Fruit fly (Drosophila melanogaster) whole organism, embryonic: ENCODE measurements around the gene Mrp5.

Experiments
- Awh ChIP-seq: fragments of 200-800 bp; sonication (Bioruptor generic); IDR thresholded peaks from 2 replicates; pipeline ENCODE4, ENCODE4 v1.3.6; 2022; ENCODE audit warnings: missing biosample characterization, missing genetic modification characterization
- BEAF-32 ChIP-seq: fragments of 200-800 bp; sonication (Bioruptor generic); optimal IDR thresholded peaks from 3 replicates; lab custom pipeline; 2017; ENCODE audit warnings: missing biosample characterization, missing genetic modification characterization, mild to moderate bottlenecking, moderate library complexity, missing genetic modification reagents
- Bgb ChIP-seq: fragments of 200-800 bp; sonication (Bioruptor generic); IDR thresholded peaks from 2 replicates; pipeline ENCODE4 v1.3.6; 2022; ENCODE audit warnings: missing biosample characterization, missing genetic modification characterization; ENCODE audit not compliant: partially characterized antibody
- CG10565 ChIP-seq: fragments of 200-800 bp; sonication (Bioruptor generic); optimal IDR thresholded peaks from 3 replicates; lab custom pipeline; 2016; ENCODE audit warnings: missing biosample characterization, mild to moderate bottlenecking, missing genetic modification characterization
- CG11093 ChIP-seq: fragments of 200-800 bp; sonication (Bioruptor generic); IDR thresholded peaks from 3 replicates; pipeline ENCODE4 v1.3.6; 2022; ENCODE audit warnings: missing biosample characterization, missing genetic modification characterization
- CG18011 ChIP-seq: fragments of 200-800 bp; sonication (Bioruptor generic); optimal IDR thresholded peaks from 2 replicates; lab custom pipeline; 2017; ENCODE audit warnings: missing biosample characterization, missing genetic modification characterization, mild to moderate bottlenecking, moderate library complexity, missing genotype
- CG18619 ChIP-seq: fragments of 200-800 bp; sonication (Bioruptor generic); optimal IDR thresholded peaks from 3 replicates; lab custom pipeline; 2017; ENCODE audit warnings: missing biosample characterization, mild to moderate bottlenecking, missing genetic modification characterization
- CG2116 ChIP-seq: fragments of 200-800 bp; sonication (Bioruptor generic); optimal IDR thresholded peaks from 3 replicates; lab custom pipeline; 2018; ENCODE audit warnings: missing biosample characterization, mild to moderate bottlenecking, missing genetic modification characterization
- CG2120 ChIP-seq: fragments of 200-800 bp; sonication (Bioruptor generic); optimal IDR thresholded peaks from 3 replicates; lab custom pipeline; 2016; ENCODE audit warnings: missing biosample characterization, missing genetic modification characterization
- CG3995 ChIP-seq: fragments of 200-800 bp; sonication (Bioruptor generic); optimal IDR thresholded peaks from 3 replicates; lab custom pipeline; 2016; ENCODE audit warnings: missing biosample characterization, missing genetic modification characterization
- CG4282 ChIP-seq: fragments of 200-800 bp; sonication (Bioruptor generic); optimal IDR thresholded peaks from 2 replicates; lab custom pipeline; 2016; ENCODE audit warnings: missing biosample characterization, missing genetic modification characterization
- CG4730 ChIP-seq: fragments of 200-800 bp; sonication (Bioruptor generic); IDR thresholded peaks from 2 replicates; pipeline ENCODE4 v1.3.6; 2022; ENCODE audit warnings: missing biosample characterization, missing genetic modification characterization
- CG6654 ChIP-seq: fragments of 200-800 bp; sonication (Bioruptor generic); optimal IDR thresholded peaks from 2 replicates; lab custom pipeline; 2017; ENCODE audit warnings: missing biosample characterization, mild to moderate bottlenecking, missing genetic modification characterization
- CG7839 ChIP-seq: fragments of 200-800 bp; sonication (Bioruptor generic); optimal IDR thresholded peaks from 3 replicates; lab custom pipeline; 2018; ENCODE audit warnings: missing biosample characterization, mild to moderate bottlenecking, missing genetic modification characterization, moderate library complexity
- CG9437 ChIP-seq: fragments of 200-800 bp; sonication (Bioruptor generic); optimal IDR thresholded peaks from 2 replicates; lab custom pipeline; 2018; ENCODE audit warnings: missing biosample characterization, mild to moderate bottlenecking, missing genetic modification characterization
- CG9609 ChIP-seq: fragments of 200-800 bp; sonication (Bioruptor generic); optimal IDR thresholded peaks from 3 replicates; lab custom pipeline; 2016; ENCODE audit warnings: missing biosample characterization, missing genetic modification characterization
- Camta ChIP-seq: fragments of 200-800 bp; sonication (Bioruptor generic); optimal IDR thresholded peaks from 2 replicates; lab custom pipeline; 2016; ENCODE audit warnings: missing biosample characterization, missing genetic modification characterization
- Chrac-16 ChIP-seq: fragments of 200-800 bp; sonication (Bioruptor generic); optimal IDR thresholded peaks from 3 replicates; lab custom pipeline; 2016; ENCODE audit warnings: missing biosample characterization, missing genetic modification characterization
- E2f1 ChIP-seq: fragments of 200-800 bp; sonication (Bioruptor generic); IDR thresholded peaks from 2 replicates; pipeline ENCODE4 v1.3.6; 2022; ENCODE audit warnings: missing biosample characterization, missing genetic modification characterization
- Eip74EF ChIP-seq, 2 experiments: fragments of 200-800 bp in 1 of 2; fragments of >200 bp in 1 of 2; sonication (Bioruptor generic) in 1 of 2; optimal IDR thresholded peaks; 2 replicates each; lab custom pipeline; 2017 to 2019; ENCODE audit warnings: missing biosample characterization in 2 of 2, missing genetic modification characterization in 2 of 2, mild to moderate bottlenecking in 1 of 2, moderate library complexity in 1 of 2
- Fer1 ChIP-seq: fragments of 200-800 bp; sonication (Bioruptor generic); optimal IDR thresholded peaks from 2 replicates; lab custom pipeline; 2017; ENCODE audit warnings: missing biosample characterization, mild to moderate bottlenecking, missing genetic modification characterization
- GATAe ChIP-seq: fragments of 200-800 bp; sonication (Bioruptor generic); conservative IDR thresholded peaks from 2 replicates; pipeline ENCODE4 v1.3.6; 2022; ENCODE audit warnings: missing biosample characterization, missing genetic modification characterization
- Gug ChIP-seq: fragments of 200-800 bp; sonication (Bioruptor generic); IDR thresholded peaks from 4 replicates; pipeline ENCODE4 v1.3.6; 2022; ENCODE audit warnings: missing biosample characterization, missing genetic modification characterization
- H15 ChIP-seq: fragments of 200-800 bp; sonication (Bioruptor generic); IDR thresholded peaks from 3 replicates; pipeline ENCODE4 v1.3.6; 2022; ENCODE audit warnings: missing biosample characterization, missing genetic modification characterization
- Med ChIP-seq: fragments of 200-800 bp; sonication (Bioruptor generic); peaks from one replicate; lab custom pipeline; 2016; ENCODE audit warnings: missing biosample characterization, missing genetic modification characterization, mild to moderate bottlenecking, inconsistent platforms, moderate library complexity
- Mes4 ChIP-seq: fragments of 200-800 bp; sonication (Bioruptor generic); optimal IDR thresholded peaks from 2 replicates; lab custom pipeline; 2016; ENCODE audit warnings: missing biosample characterization, missing genetic modification characterization
- Nf-YB ChIP-seq: fragments of 200-800 bp; sonication (Bioruptor generic); optimal IDR thresholded peaks from 3 replicates; lab custom pipeline; 2019; ENCODE audit warnings: missing biosample characterization, mild to moderate bottlenecking, missing genetic modification characterization, moderate library complexity
- Rfx ChIP-seq: fragments of 200-800 bp; sonication (Bioruptor generic); IDR thresholded peaks from 2 replicates; pipeline ENCODE4 v1.3.6; 2022; ENCODE audit warnings: missing biosample characterization, missing genetic modification characterization
- Sox100B ChIP-seq: fragments of 200-800 bp; sonication (Bioruptor generic); optimal IDR thresholded peaks from 3 replicates; lab custom pipeline; 2018; ENCODE audit warnings: missing biosample characterization, mild to moderate bottlenecking, missing genetic modification characterization
- aop ChIP-seq: fragments of 200-800 bp; sonication (Bioruptor generic); IDR thresholded peaks from 2 replicates; pipeline ENCODE4 v1.3.6; 2022; ENCODE audit warnings: missing biosample characterization, missing genetic modification characterization
- btn ChIP-seq: fragments of 200-800 bp; sonication (Bioruptor generic); optimal IDR thresholded peaks from 2 replicates; lab custom pipeline; 2016; ENCODE audit warnings: missing biosample characterization, missing genetic modification characterization
- corto ChIP-seq: fragments of 200-800 bp; sonication (Bioruptor generic); optimal IDR thresholded peaks from 2 replicates; lab custom pipeline; 2016; ENCODE audit warnings: missing biosample characterization, mild to moderate bottlenecking, missing genetic modification characterization, moderate library complexity
- dati ChIP-seq: fragments of 200-800 bp; sonication (Bioruptor generic); IDR thresholded peaks from 2 replicates; pipeline ENCODE4 v1.3.6; 2022; ENCODE audit warnings: missing biosample characterization, missing genetic modification characterization
- ems ChIP-seq: fragments of 200-800 bp; sonication (Bioruptor generic); optimal IDR thresholded peaks from 3 replicates; lab custom pipeline; 2016; ENCODE audit warnings: missing biosample characterization, missing genetic modification characterization
- esg ChIP-seq: fragments of 200-800 bp; sonication (Bioruptor generic); conservative IDR thresholded peaks from 2 replicates; pipeline ENCODE4 v1.3.6; 2022; ENCODE audit warnings: missing biosample characterization, missing genetic modification characterization
- exex ChIP-seq: fragments of 200-800 bp; sonication (Bioruptor generic); optimal IDR thresholded peaks from 4 replicates; lab custom pipeline; 2018; ENCODE audit warnings: missing biosample characterization, mild to moderate bottlenecking, missing genetic modification characterization, moderate library complexity
- fd3F ChIP-seq: fragments of 200-800 bp; sonication (Bioruptor generic); optimal IDR thresholded peaks from 2 replicates; lab custom pipeline; 2018; ENCODE audit warnings: missing biosample characterization, mild to moderate bottlenecking, missing genetic modification characterization, moderate library complexity
- insv ChIP-seq, 2 experiments: fragments of 200-800 bp; sonication (Bioruptor generic); optimal IDR thresholded peaks; 3 replicates each; lab custom pipeline; 2016 to 2018; ENCODE audit warnings: missing biosample characterization in 2 of 2, missing genetic modification characterization in 2 of 2
- inv ChIP-seq: fragments of 200-800 bp; sonication (Bioruptor generic); IDR thresholded peaks from 2 replicates; pipeline ENCODE4 v1.3.6; 2022; ENCODE audit warnings: missing biosample characterization, missing genetic modification characterization; ENCODE audit not compliant: partially characterized antibody
- kah ChIP-seq: fragments of 200-800 bp; sonication (Bioruptor generic); optimal IDR thresholded peaks from 2 replicates; lab custom pipeline; 2018; ENCODE audit warnings: missing biosample characterization, mild to moderate bottlenecking, missing genetic modification characterization
- lola ChIP-seq, 3 experiments: fragments of >200 bp in 2 of 3; fragments of 200-800 bp in 1 of 3; sonication (Bioruptor generic) in 1 of 3; optimal IDR thresholded peaks; 2 replicates each; lab custom pipeline; 2017 to 2019; ENCODE audit warnings: missing biosample characterization in 3 of 3, missing genetic modification characterization in 3 of 3, mild to moderate bottlenecking in 1 of 3, moderate library complexity in 1 of 3
- org-1 ChIP-seq: fragments of 200-800 bp; sonication (Bioruptor generic); optimal IDR thresholded peaks from 2 replicates; lab custom pipeline; 2017; ENCODE audit warnings: missing biosample characterization, missing genetic modification characterization
- pho ChIP-seq: fragments of 200-800 bp; sonication (Bioruptor generic); optimal IDR thresholded peaks from 2 replicates; lab custom pipeline; 2016; ENCODE audit warnings: missing biosample characterization, missing genetic modification characterization
- pita ChIP-seq: fragments of 200-800 bp; sonication (Bioruptor generic); optimal IDR thresholded peaks from 2 replicates; lab custom pipeline; 2017; ENCODE audit warnings: missing biosample characterization, mild to moderate bottlenecking, missing genetic modification characterization
- pros ChIP-seq: fragments of 200-800 bp; sonication (Bioruptor generic); optimal IDR thresholded peaks from 3 replicates; lab custom pipeline; 2019; ENCODE audit warnings: missing biosample characterization, mild to moderate bottlenecking, missing genetic modification characterization, moderate library complexity
- so ChIP-seq: fragments of 200-800 bp; sonication (Bioruptor generic); IDR thresholded peaks from 3 replicates; pipeline ENCODE4 v1.3.6; 2022; ENCODE audit warnings: missing biosample characterization, missing genetic modification characterization
- tll ChIP-seq, 2 experiments: fragments of 200-800 bp in 1 of 2; fragments of >200 bp in 1 of 2; sonication (Bioruptor generic) in 1 of 2; optimal IDR thresholded peaks; 2 replicates each; lab custom pipeline; 2017 to 2019; ENCODE audit warnings: missing biosample characterization in 2 of 2, missing genetic modification characterization in 2 of 2, mild to moderate bottlenecking in 1 of 2, moderate library complexity in 1 of 2
- ttk ChIP-seq: fragments of 200-800 bp; sonication (Bioruptor generic); IDR thresholded peaks from 2 replicates; pipeline ENCODE4 v2.1.2; 2022; ENCODE audit warnings: missing biosample characterization, missing genetic modification characterization
- wor ChIP-seq: fragments of 200-800 bp; sonication (Bioruptor generic); IDR thresholded peaks from 2 replicates; pipeline ENCODE4 v1.3.6; 2022; ENCODE audit warnings: missing biosample characterization, missing genetic modification characterization

Mrp5 gene

DNA sequence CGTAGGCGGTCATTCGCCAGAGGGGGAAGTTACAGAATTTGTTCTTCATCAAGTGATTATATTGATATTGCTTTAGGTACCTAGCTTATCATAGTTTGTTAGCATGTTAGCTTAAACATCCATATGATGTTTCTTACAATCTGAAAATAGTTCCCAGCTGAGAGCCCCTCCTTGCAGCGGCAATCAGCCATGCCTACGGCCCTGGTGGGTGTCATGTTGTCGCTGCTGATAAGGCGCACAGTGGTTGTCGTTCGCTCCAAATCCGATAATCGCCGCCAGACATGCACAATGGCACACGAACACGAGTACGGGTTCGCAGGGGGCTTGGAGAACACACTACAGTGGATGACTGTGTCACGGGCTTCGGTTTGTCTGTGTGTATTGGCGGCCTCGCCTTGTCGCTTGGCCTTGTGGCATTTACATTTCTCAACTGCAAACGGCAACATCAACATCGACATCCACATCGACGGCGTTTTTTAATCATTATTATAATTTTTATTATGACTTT is 30.5 kb upstream of the Mrp5 start (continued):
- TF ChIP-seq CG4282 (GFP tag; lab: Kevin White, UChicago) (peak; percentile 69), E2f1 (GFP tag; lab: Robert Waterston, UW) (peak; percentile 78), Fer1 (GFP tag; lab: Kevin White, UChicago) (peak; percentile 90), CG3995 (peak; percentile 44), CG2116 (peak; percentile 36), CG18011 (GFP tag; lab: Kevin White, UChicago) (peak; percentile 67), BEAF-32 (GFP tag; lab: Kevin White, UChicago) (peak; percentile 20), Sox100B (GFP tag; lab: Kevin White, UChicago) (peak; percentile 55), Mes4 (peak; percentile 59), insv (GFP tag; optimal IDR thresholded peaks at IDR 0.05; lab: Kevin White, UChicago) (no peak), Gug (GFP tag; lab: Robert Waterston, UW) (peak; percentile 89), so (GFP tag; lab: Robert Waterston, UW) (peak; percentile 86), CG9609 (GFP tag; lab: Kevin White, UChicago) (peak; percentile 79), CG6654 (GFP tag; lab: Kevin White, UChicago) (no peak), Camta (GFP tag; lab: Kevin White, UChicago) (peak; percentile 66), CG7839 (tag; lab: Kevin White, UChicago) (peak; percentile 78), pros (GFP tag; lab: Kevin White, UChicago) (no peak), fd3F (GFP tag; lab: Kevin White, UChicago) (peak; percentile 61), CG4730 (peak; percentile 80), aop (GFP tag; lab: Robert Waterston, UW) (no peak), wor (peak; percentile 44; the same call in 1 of the 2 replicates), ttk (GFP tag; lab: Robert Waterston, UW) (peak; percentile 27), CG2120 (GFP tag; lab: Kevin White, UChicago) (peak; percentile 94), Med (GFP tag; lab: Kevin White, UChicago) (peak; percentile 92), org-1 (GFP tag; lab: Kevin White, UChicago) (peak; percentile 77), btn (no peak), Eip74EF (GFP tag; optimal IDR thresholded peaks at IDR 0.05; lab: Kevin White, UChicago) (peak in 1 of 2 experiments; percentile 6), Rfx (peak; percentile 92), pita (no peak), corto (GFP tag; lab: Kevin White, UChicago) (peak; percentile 54), Chrac-16 (GFP tag; lab: Kevin White, UChicago) (peak; percentile 75), Awh (GFP tag; lab: Robert Waterston, UW) (peak; percentile 74; the same call in 1 of the 2 replicates), GATAe (GFP tag; lab: Robert Waterston, UW) (peak; percentile 82), tll (GFP tag; optimal IDR thresholded peaks at IDR 0.05; lab: Kevin White, UChicago) (no peak), kah (GFP tag; lab: Kevin White, UChicago) (peak; percentile 15), exex (tag; lab: Kevin White, UChicago) (peak; percentile 49), lola (GFP tag; optimal IDR thresholded peaks at IDR 0.05; lab: Kevin White, UChicago) (peak in 1 of 3 experiments; percentile 38), inv (GFP tag; lab: Robert Waterston, UW) (no peak), ems (peak; percentile 79), Nf-YB (GFP tag; lab: Kevin White, UChicago) (peak; percentile 57), CG18619 (GFP tag; lab: Kevin White, UChicago) (peak; percentile 78), esg (peak; percentile 77), H15 (GFP tag; lab: Robert Waterston, UW) (peak; percentile 83), CG11093 (GFP tag; lab: Robert Waterston, UW) (peak; percentile 67; the same call in 2 of the 3 replicates), Bgb (no peak), CG10565 (GFP tag; lab: Kevin White, UChicago) (no peak), dati (0 out of 2 replicates have a peak, but pooled peaks have one; percentile 10), CG9437 (GFP tag; lab: Kevin White, UChicago) (no peak), pho (GFP tag; lab: Kevin White, UChicago) (peak; percentile 82)
